Worm (Caenorhabditis elegans) whole organism, early embryonic: ENCODE measurements around the gene kin-20.

ENCODE experiments used
- B0310.2 ChIP-seq: sonication (generic microtip); optimal IDR thresholded peaks from 2 replicates; lab custom pipeline; 2016; ENCODE audit warnings: mild to moderate bottlenecking, missing genetic modification characterization, missing compliant biosample characterization
- F13C5.2 ChIP-seq: sonication (generic microtip); optimal IDR thresholded peaks from 2 replicates; lab custom pipeline; 2017; ENCODE audit warnings: mild to moderate bottlenecking, missing genetic modification characterization, inconsistent platforms, missing compliant biosample characterization
- aly-1 ChIP-seq: sonication (generic microtip); optimal IDR thresholded peaks from 2 replicates; lab custom pipeline; 2016; ENCODE audit warnings: missing genetic modification characterization, missing compliant biosample characterization
- ama-1 ChIP-seq: fragments of 150-350 bp; optimal IDR thresholded peaks from 2 replicates; lab custom pipeline; 2014
- ceh-13 ChIP-seq: fragments of 200-800 bp; sonication (Bioruptor generic); optimal IDR thresholded peaks from 2 replicates; lab custom pipeline; 2018; ENCODE audit warnings: mild to moderate bottlenecking, missing genetic modification characterization, missing compliant biosample characterization
- ceh-36 ChIP-seq: sonication (generic microtip); optimal IDR thresholded peaks from 2 replicates; lab custom pipeline; 2016; ENCODE audit warnings: missing genetic modification characterization, inconsistent platforms, missing compliant biosample characterization
- flt-1 ChIP-seq: fragments of 200-800 bp; sonication (Bioruptor generic); IDR thresholded peaks from 2 replicates; pipeline ENCODE4 v1.3.6; 2022; ENCODE audit warnings: missing genetic modification characterization, missing compliant biosample characterization
- hmbx-1 ChIP-seq: sonication (generic microtip); optimal IDR thresholded peaks from 2 replicates; lab custom pipeline; 2016; ENCODE audit warnings: mild to moderate bottlenecking, missing genetic modification characterization, missing compliant biosample characterization
- hnd-1 ChIP-seq: sonication (generic microtip); optimal IDR thresholded peaks from 2 replicates; lab custom pipeline; 2016; ENCODE audit warnings: missing genetic modification characterization, missing compliant biosample characterization
- sea-1 ChIP-seq: fragments of 200-800 bp; sonication (Bioruptor generic); conservative IDR thresholded peaks from 2 replicates; pipeline ENCODE4 v1.3.6; 2022; ENCODE audit warnings: missing genetic modification characterization, missing compliant biosample characterization

DNA sequence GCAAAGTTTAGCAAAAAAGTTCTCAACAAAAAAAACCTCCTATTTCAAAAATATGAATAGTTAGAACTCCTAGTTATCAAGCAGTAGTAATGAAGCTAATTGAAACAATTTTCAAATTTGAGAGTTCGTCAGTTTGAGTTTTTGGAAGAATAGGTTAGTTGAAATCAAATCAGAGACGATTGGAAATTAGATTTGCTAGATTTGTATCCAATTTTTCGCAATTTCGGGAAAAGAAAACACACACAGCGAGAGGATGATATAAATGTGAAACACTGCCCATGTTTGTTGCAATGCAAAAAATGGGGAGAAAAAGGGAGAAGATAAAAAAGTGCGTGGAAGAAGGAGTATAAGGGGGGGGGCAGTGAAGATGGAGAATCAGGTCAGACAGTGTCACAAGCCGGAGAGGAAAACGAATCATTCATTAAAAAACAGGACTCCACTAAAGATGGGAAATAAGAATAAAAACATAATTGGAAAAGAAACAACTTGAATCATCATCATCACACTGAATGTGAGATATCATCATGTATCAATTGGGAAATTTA, 52.3 kb downstream of the kin-20 start:
- TF ChIP-seq flt-1 (GFP tag; lab: Robert Waterston, UW) (no peak), ceh-36 (no peak), B0310.2 (tag; lab: Kevin White, UChicago) (no peak), sea-1 (GFP tag; lab: Robert Waterston, UW) (no peak), F13C5.2 (tag; lab: Kevin White, UChicago) (no peak), ceh-13 (no peak), ama-1 (lab: Kevin White, UChicago) (no peak), hnd-1 (tag; lab: Kevin White, UChicago) (no peak), aly-1 (tag; lab: Kevin White, UChicago) (no peak), hmbx-1 (no peak)
